Worm (Caenorhabditis elegans) whole organism, young adult: ENCODE measurements around the gene dhhc-10.

Experiments
- B0019.2 ChIP-seq: fragments of 200-800 bp; sonication (Bioruptor generic); conservative IDR thresholded peaks from 2 replicates; pipeline ENCODE4 v1.3.6; 2022; ENCODE audit warnings: missing genetic modification reagents, missing genetic modification characterization, missing compliant biosample characterization
- B0035.1 ChIP-seq: sonication (generic microtip); optimal IDR thresholded peaks from 2 replicates; lab custom pipeline; 2016; ENCODE audit warnings: missing genetic modification characterization, mild to moderate bottlenecking, missing compliant biosample characterization, missing genotype, missing genetic modification reagents
- B0336.3 ChIP-seq: fragments of 200-800 bp; sonication (Bioruptor generic); IDR thresholded peaks from 2 replicates; pipeline ENCODE4 v1.3.6; 2022; ENCODE audit warnings: missing genetic modification characterization, missing compliant biosample characterization
- F10E7.11 ChIP-seq: sonication (generic microtip); optimal IDR thresholded peaks from 2 replicates; lab custom pipeline; 2017; ENCODE audit warnings: mild to moderate bottlenecking, missing genetic modification characterization, moderate library complexity, missing compliant biosample characterization
- F52B5.7 ChIP-seq: sonication (generic microtip); optimal IDR thresholded peaks from 2 replicates; lab custom pipeline; 2016; ENCODE audit warnings: mild to moderate bottlenecking, missing genetic modification characterization, missing compliant biosample characterization
- F55B11.4 ChIP-seq: sonication (generic microtip); optimal IDR thresholded peaks from 2 replicates; lab custom pipeline; 2016; ENCODE audit warnings: missing compliant biosample characterization, missing genetic modification characterization, borderline replicate concordance; ENCODE audit not compliant: insufficient read depth
- F57A8.1 ChIP-seq: fragments of 200-800 bp; sonication (Bioruptor generic); optimal IDR thresholded peaks from 2 replicates; lab custom pipeline; 2018; ENCODE audit warnings: mild to moderate bottlenecking, missing genetic modification characterization, moderate library complexity, missing compliant biosample characterization
- F57C9.4 ChIP-seq: sonication (generic microtip); optimal IDR thresholded peaks from 2 replicates; lab custom pipeline; 2017; ENCODE audit warnings: mild to moderate bottlenecking, missing genetic modification characterization, missing compliant biosample characterization
- T26A5.8 ChIP-seq: sonication (generic microtip); optimal IDR thresholded peaks from 2 replicates; lab custom pipeline; 2016; ENCODE audit warnings: missing genetic modification characterization, missing compliant biosample characterization
- akir-1 ChIP-seq: fragments of 200-800 bp; sonication (Bioruptor generic); optimal IDR thresholded peaks from 2 replicates; lab custom pipeline; 2018; ENCODE audit warnings: mild to moderate bottlenecking, missing genetic modification characterization, moderate library complexity, missing compliant biosample characterization
- aptf-2 ChIP-seq: fragments of 200-800 bp; sonication (Bioruptor generic); conservative IDR thresholded peaks from 2 replicates; pipeline ENCODE4 v1.3.6; 2022; ENCODE audit warnings: missing genetic modification reagents, missing genetic modification characterization, missing compliant biosample characterization
- aptf-3 ChIP-seq: fragments of 200-800 bp; sonication (Bioruptor generic); IDR thresholded peaks from 2 replicates; pipeline ENCODE4 v1.3.6; 2022; ENCODE audit warnings: missing genetic modification characterization, missing compliant biosample characterization
- attf-3 ChIP-seq: fragments of 200-800 bp; sonication (Bioruptor generic); conservative IDR thresholded peaks from 2 replicates; pipeline ENCODE4 v1.3.6; 2022; ENCODE audit warnings: missing genetic modification reagents, missing genetic modification characterization, missing compliant biosample characterization
- bed-2 ChIP-seq: fragments of 200-800 bp; sonication (Bioruptor generic); IDR thresholded peaks from 2 replicates; pipeline ENCODE4 v1.3.6; 2022; ENCODE audit warnings: missing genetic modification reagents, missing genetic modification characterization, missing compliant biosample characterization
- ccch-3 ChIP-seq: fragments of 200-800 bp; sonication (Bioruptor generic); optimal IDR thresholded peaks from 2 replicates; lab custom pipeline; 2018; ENCODE audit warnings: mild to moderate bottlenecking, missing genetic modification characterization, missing compliant biosample characterization
- cebp-1 ChIP-seq, 2 experiments: fragments of 200-800 bp in 1 of 2; sonication (Bioruptor generic) in 1 of 2; sonication (generic microtip) in 1 of 2; IDR thresholded peaks in 1 of 2; optimal IDR thresholded peaks in 1 of 2; 2 replicates each; pipeline versions ENCODE4 v1.3.6 to Lab custom; 2017 to 2022; ENCODE audit warnings: missing compliant biosample characterization in 2 of 2, missing genetic modification characterization in 2 of 2, mild to moderate bottlenecking in 1 of 2, missing genetic modification reagents in 1 of 2, moderate library complexity in 1 of 2
- cebp-2 ChIP-seq: fragments of 200-800 bp; sonication (Bioruptor generic); IDR thresholded peaks from 2 replicates; pipeline ENCODE4 v1.3.6; 2022; ENCODE audit warnings: missing genetic modification characterization, missing compliant biosample characterization
- ceh-91 ChIP-seq: fragments of 200-800 bp; sonication (Bioruptor generic); IDR thresholded peaks from 2 replicates; pipeline ENCODE4 v1.3.6; 2022; ENCODE audit warnings: missing genetic modification reagents, missing genetic modification characterization, missing compliant biosample characterization
- dox-1 ChIP-seq: fragments of 200-800 bp; sonication (Bioruptor generic); IDR thresholded peaks from 2 replicates; pipeline ENCODE4 v1.3.6; 2022; ENCODE audit warnings: missing genetic modification reagents, missing genetic modification characterization, missing compliant biosample characterization
- dpff-1 ChIP-seq: sonication (generic microtip); optimal IDR thresholded peaks from 2 replicates; lab custom pipeline; 2017; ENCODE audit warnings: mild to moderate bottlenecking, missing genetic modification characterization, missing compliant biosample characterization
- dpl-1 ChIP-seq: fragments of 150-350 bp; optimal IDR thresholded peaks from 2 replicates; lab custom pipeline; 2014; ENCODE audit warnings: missing biosample characterization, missing genetic modification reagents, missing genetic modification characterization
- fkh-3 ChIP-seq: sonication (generic microtip); optimal IDR thresholded peaks from 2 replicates; lab custom pipeline; 2016; ENCODE audit warnings: mild to moderate bottlenecking, missing genetic modification characterization, missing compliant biosample characterization
- gei-17 ChIP-seq: fragments of 200-800 bp; sonication (Bioruptor generic); optimal IDR thresholded peaks from 2 replicates; lab custom pipeline; 2018; ENCODE audit warnings: mild to moderate bottlenecking, missing genetic modification characterization, missing compliant biosample characterization
- hmg-1.2 ChIP-seq: fragments of 200-800 bp; sonication (Bioruptor generic); IDR thresholded peaks from 2 replicates; pipeline ENCODE4 v1.3.6; 2022; ENCODE audit warnings: missing genetic modification reagents, missing genetic modification characterization, missing compliant biosample characterization
- hmg-20 ChIP-seq: fragments of 200-800 bp; sonication (Bioruptor generic); IDR thresholded peaks from 2 replicates; pipeline ENCODE4 v1.3.6; 2022; ENCODE audit warnings: missing genetic modification reagents, missing genetic modification characterization, missing compliant biosample characterization
- let-526 ChIP-seq: fragments of 200-800 bp; sonication (Bioruptor generic); IDR thresholded peaks from 2 replicates; pipeline ENCODE4 v1.3.6; 2022; ENCODE audit warnings: missing genetic modification reagents, missing genetic modification characterization, missing compliant biosample characterization
- lin-26 ChIP-seq: fragments of 200-800 bp; sonication (Bioruptor generic); IDR thresholded peaks from 2 replicates; pipeline ENCODE4 v1.3.6; 2022; ENCODE audit warnings: missing genetic modification reagents, missing genetic modification characterization, missing compliant biosample characterization
- lin-40 ChIP-seq: sonication (generic microtip); optimal IDR thresholded peaks from 2 replicates; lab custom pipeline; 2016; ENCODE audit warnings: missing genetic modification characterization, mild to moderate bottlenecking, missing compliant biosample characterization, missing genotype, missing genetic modification reagents
- lsl-1 ChIP-seq: fragments of 200-800 bp; sonication (Bioruptor generic); optimal IDR thresholded peaks from 2 replicates; lab custom pipeline; 2018; ENCODE audit warnings: mild to moderate bottlenecking, missing genetic modification characterization, moderate library complexity, missing compliant biosample characterization
- madf-10 ChIP-seq: sonication (generic microtip); optimal IDR thresholded peaks from 2 replicates; lab custom pipeline; 2016; ENCODE audit warnings: mild to moderate bottlenecking, missing genetic modification characterization, missing compliant biosample characterization
- madf-6 ChIP-seq: fragments of 200-800 bp; sonication (Bioruptor generic); IDR thresholded peaks from 2 replicates; pipeline ENCODE4 v1.3.6; 2022; ENCODE audit warnings: missing genetic modification reagents, missing genetic modification characterization, missing compliant biosample characterization
- nhr-27 ChIP-seq: fragments of 200-800 bp; sonication (Bioruptor generic); optimal IDR thresholded peaks from 2 replicates; lab custom pipeline; 2018; ENCODE audit warnings: mild to moderate bottlenecking, missing genetic modification characterization, moderate library complexity, missing compliant biosample characterization
- nhr-80 ChIP-seq: sonication (generic microtip); optimal IDR thresholded peaks from 2 replicates; lab custom pipeline; 2016; ENCODE audit warnings: missing genetic modification characterization, missing compliant biosample characterization
- pbrm-1 ChIP-seq: fragments of 200-800 bp; sonication (Bioruptor generic); IDR thresholded peaks from 2 replicates; pipeline ENCODE4 v1.3.6; 2022; ENCODE audit warnings: missing genetic modification reagents, missing genetic modification characterization, missing compliant biosample characterization
- pha-4 ChIP-seq: fragments of 150-350 bp; sonication (generic microtip); optimal IDR thresholded peaks from 2 replicates; lab custom pipeline; 2014; ENCODE audit warnings: missing biosample characterization, missing genetic modification reagents, missing genetic modification characterization
- rcor-1 ChIP-seq: fragments of 200-800 bp; sonication (Bioruptor generic); IDR thresholded peaks from 2 replicates; pipeline ENCODE4 v1.3.6; 2022; ENCODE audit warnings: missing genetic modification reagents, missing genetic modification characterization, missing compliant biosample characterization
- rpc-1 ChIP-seq, 2 experiments: fragments of 150-350 bp in 1 of 2; sonication (generic microtip) in 1 of 2; optimal IDR thresholded peaks; 2 replicates each; lab custom pipeline; 2014 to 2018; ENCODE audit warnings: missing biosample characterization in 1 of 2, missing genetic modification characterization in 1 of 2, missing genetic modification reagents in 1 of 2, missing genotype in 1 of 2
- sdz-38 ChIP-seq: sonication (generic microtip); optimal IDR thresholded peaks from 2 replicates; lab custom pipeline; 2016; ENCODE audit warnings: missing genotype, missing genetic modification characterization, missing compliant biosample characterization
- sea-2 ChIP-seq: fragments of 200-800 bp; sonication (Bioruptor generic); IDR thresholded peaks from 2 replicates; pipeline ENCODE4 v1.3.6; 2022; ENCODE audit warnings: missing genetic modification characterization, missing compliant biosample characterization
- snpc-3.4 ChIP-seq: sonication (generic microtip); optimal IDR thresholded peaks from 2 replicates; lab custom pipeline; 2017; ENCODE audit warnings: missing genetic modification characterization, mild to moderate bottlenecking, missing compliant biosample characterization, antibody characterized with exemption, moderate library complexity, missing genotype, missing genetic modification reagents
- sptf-2 ChIP-seq: fragments of 200-800 bp; sonication (Bioruptor generic); optimal IDR thresholded peaks from 2 replicates; lab custom pipeline; 2018; ENCODE audit warnings: mild to moderate bottlenecking, missing genetic modification characterization, missing compliant biosample characterization
- tbx-9 ChIP-seq: sonication (generic microtip); optimal IDR thresholded peaks from 2 replicates; lab custom pipeline; 2016; ENCODE audit warnings: borderline replicate concordance, missing genetic modification characterization, inconsistent platforms, missing compliant biosample characterization
- unc-130 ChIP-seq: sonication (generic microtip); optimal IDR thresholded peaks from 2 replicates; lab custom pipeline; 2016; ENCODE audit warnings: missing genetic modification reagents, missing genetic modification characterization, missing compliant biosample characterization
- zfh-2 ChIP-seq: fragments of 200-800 bp; sonication (Bioruptor generic); conservative IDR thresholded peaks from 2 replicates; pipeline ENCODE4 v1.3.6; 2022; ENCODE audit warnings: missing genetic modification reagents, missing genetic modification characterization, missing compliant biosample characterization
- ztf-22 ChIP-seq: fragments of 200-800 bp; sonication (Bioruptor generic); optimal IDR thresholded peaks from 2 replicates; lab custom pipeline; 2018; ENCODE audit warnings: mild to moderate bottlenecking, missing genetic modification characterization, moderate library complexity, missing compliant biosample characterization
- ztf-28 ChIP-seq: fragments of 200-800 bp; sonication (Bioruptor generic); IDR thresholded peaks from 2 replicates; pipeline ENCODE4 v1.3.6; 2022; ENCODE audit warnings: missing genetic modification reagents, missing genetic modification characterization, missing compliant biosample characterization

dhhc-10 gene

ce11 chrX:4705666-4706065, 1.3 kb upstream of the dhhc-10 start:
- TF ChIP-seq bed-2 = no peak
- no peak for TF ChIP-seq sptf-2 (GFP tag; lab: Kevin White, UChicago)
- TF ChIP-seq tbx-9 (tag; lab: Kevin White, UChicago) = no peak
- TF ChIP-seq ztf-22 (GFP tag; lab: Kevin White, UChicago) = no peak
- no peak for TF ChIP-seq B0336.3 (GFP tag; lab: Robert Waterston, UW)
- no peak for TF ChIP-seq F57C9.4 (tag; lab: Kevin White, UChicago)
- TF ChIP-seq ccch-3 (GFP tag; lab: Kevin White, UChicago) = no peak
- no peak for TF ChIP-seq T26A5.8
- no peak for TF ChIP-seq zfh-2 (GFP tag; lab: Robert Waterston, UW)
- TF ChIP-seq, all 124 proteins: peak for 0

- TF ChIP-seq dpff-1 (tag; lab: Kevin White, UChicago) = no peak
- TF ChIP-seq madf-10 (tag; lab: Kevin White, UChicago) = peak; percentile 84
- TF ChIP-seq gei-17 (GFP tag; lab: Kevin White, UChicago) = peak; percentile 46
- TF ChIP-seq ztf-28 (GFP tag; lab: Robert Waterston, UW) = no peak
- no peak for TF ChIP-seq unc-130
- no peak for TF ChIP-seq aptf-2 (GFP tag; lab: Robert Waterston, UW)
- no peak for TF ChIP-seq tbx-9 (tag; lab: Kevin White, UChicago)
- no peak for TF ChIP-seq F57A8.1
- TF ChIP-seq attf-3 (GFP tag; lab: Robert Waterston, UW) = 0 out of 2 replicates have a peak, but pooled peaks have one; percentile 11
- TF ChIP-seq fkh-3 (tag; lab: Kevin White, UChicago) = no peak
- TF ChIP-seq rpc-1 (optimal IDR thresholded peaks at IDR 0.05; lab: Kevin White, UChicago) = no peak
- TF ChIP-seq rpc-1 (tag; optimal IDR thresholded peaks at IDR 0.05; lab: Kevin White, UChicago) = no peak
- peak; percentile 71 for TF ChIP-seq hmg-1.2 (GFP tag; lab: Robert Waterston, UW)
- TF ChIP-seq rcor-1 = peak; percentile 50
- no peak for TF ChIP-seq nhr-27 (tag; lab: Kevin White, UChicago)
- TF ChIP-seq cebp-1 (GFP tag; IDR thresholded peaks at IDR 0.05; lab: Robert Waterston, UW) = peak; percentile 52; the same call in 1 of the 2 replicates
- TF ChIP-seq cebp-1 (tag; optimal IDR thresholded peaks at IDR 0.05; lab: Kevin White, UChicago) = peak; percentile 89
- no peak for TF ChIP-seq cebp-2 (GFP tag; lab: Robert Waterston, UW)
- peak; percentile 76; the same call in 1 of the 2 replicates for TF ChIP-seq let-526 (GFP tag; lab: Robert Waterston, UW)
- no peak for TF ChIP-seq lin-26
- no peak for TF ChIP-seq B0019.2 (GFP tag; lab: Robert Waterston, UW)
- TF ChIP-seq nhr-80 (tag; lab: Kevin White, UChicago) = peak; percentile 98
- TF ChIP-seq ceh-91 (GFP tag; lab: Robert Waterston, UW) = no peak
- TF ChIP-seq aptf-3 (GFP tag; lab: Robert Waterston, UW) = no peak
- no peak for TF ChIP-seq snpc-3.4 (tag; lab: Kevin White, UChicago)
- TF ChIP-seq hmg-20 (GFP tag; lab: Robert Waterston, UW) = 0 out of 2 replicates have a peak, but pooled peaks have one; percentile 45
- TF ChIP-seq B0035.1 = no peak
- TF ChIP-seq F55B11.4 (tag; lab: Kevin White, UChicago) = no peak
- peak; percentile 81 for TF ChIP-seq lin-40
- peak; percentile 28 for TF ChIP-seq lsl-1 (GFP tag; lab: Kevin White, UChicago)
- TF ChIP-seq sea-2 (GFP tag; lab: Robert Waterston, UW) = no peak
- TF ChIP-seq sdz-38 (tag; lab: Kevin White, UChicago) = no peak
- no peak for TF ChIP-seq akir-1 (GFP tag; lab: Kevin White, UChicago)
- peak; percentile 84; the same call in 1 of the 2 replicates for TF ChIP-seq pbrm-1 (GFP tag; lab: Robert Waterston, UW)
- no peak for TF ChIP-seq F52B5.7 (tag; lab: Kevin White, UChicago)
- TF ChIP-seq F10E7.11 = no peak
- TF ChIP-seq dox-1 = peak; percentile 91
- TF ChIP-seq dpl-1 = no peak
- TF ChIP-seq pha-4 (tag; lab: Kevin White, UChicago) = peak; percentile 89
- TF ChIP-seq madf-6 (GFP tag; lab: Robert Waterston, UW) = no peak
Measured at ce11 chrX:4711698-4712329, 4.8 kb downstream of the dhhc-10 start, which contains the start of the genes dnj-14 and glit-1. TSS of gene dnj-14 (minus strand) at chrX:4711748. TSS of gene glit-1 (plus strand) at chrX:4712279.
